Worm (Caenorhabditis elegans): ENCODE results near the gene frpr-8.

DNA sequence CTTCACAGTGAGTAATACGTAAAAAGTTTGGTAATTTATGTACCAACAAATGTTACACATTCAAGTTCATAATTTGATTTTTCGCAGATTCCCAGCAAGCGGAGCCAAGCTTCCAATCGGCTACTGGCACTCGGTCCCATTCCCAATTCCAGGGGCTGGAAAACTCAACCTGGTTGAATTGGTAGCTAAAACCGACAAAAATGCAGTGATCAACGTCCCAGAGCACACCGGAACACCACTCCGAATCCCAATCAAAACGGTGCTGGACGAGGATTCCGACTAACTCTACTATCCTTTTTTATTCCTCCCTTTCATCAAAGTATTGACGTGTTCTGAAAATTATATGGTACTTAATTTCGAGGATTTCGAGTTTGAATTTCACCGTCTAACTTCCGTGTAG lies 20.3 kb upstream of the frpr-8 start:
- TF ChIP-seq lin-38 (GFP tag; IDR thresholded peaks at IDR 0.05) (no peak), spr-1 (tag; optimal IDR thresholded peaks at IDR 0.05) (no peak), nhr-77 (tag; optimal IDR thresholded peaks at IDR 0.05) (no peak), snpc-4 (tag; optimal IDR thresholded peaks at IDR 0.05) (no peak), mep-1 (tag; optimal IDR thresholded peaks at IDR 0.05) (no peak), egl-43 (GFP tag; IDR thresholded peaks at IDR 0.05) (no peak), T20F7.1 (GFP tag; optimal IDR thresholded peaks at IDR 0.05) (no peak), ZK546.5 (tag; optimal IDR thresholded peaks at IDR 0.05) (no peak), lsy-2 (tag; optimal IDR thresholded peaks at IDR 0.05) (no peak), nhr-28 (tag; optimal IDR thresholded peaks at IDR 0.05) (no peak), ceh-32 (tag; optimal IDR thresholded peaks at IDR 0.05; ENCODE audit: poor library complexity) (no peak), nhr-11 (tag; optimal IDR thresholded peaks at IDR 0.05) (no peak), pha-4 (GFP tag; IDR thresholded peaks at IDR 0.05) (no peak), pha-4 (tag; optimal IDR thresholded peaks at IDR 0.05) (no peak), ztf-11 (tag; optimal IDR thresholded peaks at IDR 0.05) (no peak)
